Worm (Caenorhabditis elegans) whole organism, late embryonic: Measurements from ENCODE around the gene C07A9.10.

Experiments
- C08G9.2 ChIP-seq: sonication (generic microtip); optimal IDR thresholded peaks from 2 replicates; lab custom pipeline; 2016; ENCODE audit warnings: mild to moderate bottlenecking, missing genetic modification characterization, moderate library complexity, missing compliant biosample characterization
- F13H6.1 ChIP-seq: sonication (generic microtip); optimal IDR thresholded peaks from 2 replicates; lab custom pipeline; 2016; ENCODE audit warnings: missing genetic modification characterization, missing compliant biosample characterization
- Y22D7AL.16 ChIP-seq: sonication (generic microtip); optimal IDR thresholded peaks from 2 replicates; lab custom pipeline; 2016; ENCODE audit warnings: missing genetic modification characterization, missing compliant biosample characterization
- ceh-24 ChIP-seq: sonication (generic microtip); optimal IDR thresholded peaks from 2 replicates; lab custom pipeline; 2016; ENCODE audit warnings: mild to moderate bottlenecking, missing genetic modification characterization, missing compliant biosample characterization
- ceh-30 ChIP-seq: fragments of 150-350 bp; optimal IDR thresholded peaks from 2 replicates; lab custom pipeline; 2014; ENCODE audit warnings: missing biosample characterization, missing genetic modification characterization
- ceh-34 ChIP-seq: sonication (generic microtip); optimal IDR thresholded peaks from 2 replicates; lab custom pipeline; 2016; ENCODE audit warnings: mild to moderate bottlenecking, missing genetic modification characterization, missing compliant biosample characterization
- ceh-45 ChIP-seq: fragments of 200-800 bp; sonication (Bioruptor generic); IDR thresholded peaks from 2 replicates; pipeline ENCODE4 v1.3.6; 2022; ENCODE audit warnings: missing genetic modification reagents, missing genetic modification characterization, missing compliant biosample characterization
- ceh-6 ChIP-seq: fragments of 200-800 bp; sonication (Bioruptor generic); optimal IDR thresholded peaks from 2 replicates; lab custom pipeline; 2018; ENCODE audit warnings: mild to moderate bottlenecking, missing genetic modification characterization, missing compliant biosample characterization
- fkh-6 ChIP-seq: sonication (generic microtip); optimal IDR thresholded peaks from 2 replicates; lab custom pipeline; 2016; ENCODE audit warnings: missing genetic modification characterization, missing compliant biosample characterization
- gmeb-2 ChIP-seq: sonication (generic microtip); optimal IDR thresholded peaks from 2 replicates; lab custom pipeline; 2016; ENCODE audit warnings: missing genetic modification characterization, inconsistent platforms, missing compliant biosample characterization
- hlh-30 ChIP-seq: sonication (generic microtip); optimal IDR thresholded peaks from 2 replicates; lab custom pipeline; 2017; ENCODE audit warnings: antibody characterized with exemption, missing genetic modification characterization, missing compliant biosample characterization; ENCODE audit not compliant: insufficient read depth
- hlh-8 ChIP-seq: sonication (generic microtip); optimal IDR thresholded peaks from 2 replicates; lab custom pipeline; 2016; ENCODE audit warnings: missing genotype, missing genetic modification characterization, missing compliant biosample characterization
- pax-1 ChIP-seq: fragments of 150-350 bp; optimal IDR thresholded peaks from 2 replicates; lab custom pipeline; 2014; ENCODE audit warnings: missing biosample characterization, missing genetic modification characterization
- pqm-1 ChIP-seq: sonication (generic microtip); optimal IDR thresholded peaks from 2 replicates; lab custom pipeline; 2016; ENCODE audit warnings: missing genetic modification characterization, missing compliant biosample characterization
- pros-1 ChIP-seq: fragments of 150-350 bp; optimal IDR thresholded peaks from 2 replicates; lab custom pipeline; 2014; ENCODE audit warnings: missing biosample characterization, missing genetic modification reagents, missing genetic modification characterization
- syd-9 ChIP-seq: sonication (generic microtip); optimal IDR thresholded peaks from 2 replicates; lab custom pipeline; 2016; ENCODE audit warnings: mild to moderate bottlenecking, missing genetic modification characterization, moderate library complexity, missing compliant biosample characterization
- tbx-2 ChIP-seq: sonication (generic microtip); optimal IDR thresholded peaks from 2 replicates; lab custom pipeline; 2016; ENCODE audit warnings: missing genetic modification characterization, missing compliant biosample characterization
- unc-3 ChIP-seq, 2 experiments: fragments of 200-800 bp in 1 of 2; sonication (Bioruptor generic) in 1 of 2; sonication (generic microtip) in 1 of 2; conservative IDR thresholded peaks in 1 of 2; optimal IDR thresholded peaks in 1 of 2; 2 replicates each; pipeline versions ENCODE4 v1.3.6 to Lab custom; 2016 to 2022; ENCODE audit warnings: missing compliant biosample characterization in 2 of 2, missing genetic modification characterization in 2 of 2, missing genetic modification reagents in 1 of 2
- unc-55 ChIP-seq: sonication (generic microtip); optimal IDR thresholded peaks from 2 replicates; lab custom pipeline; 2017; ENCODE audit warnings: missing biosample characterization, missing genetic modification reagents, missing genetic modification characterization

Gene C07A9.10

ce11 chrIII:9637016-9637415 is 48.8 kb downstream of the C07A9.10 start, which contains the start of gene gei-13:
Gene gei-13, minus strand, starts transcription at chrIII:9637116.
- no peak for TF ChIP-seq ceh-30 (tag; lab: Kevin White, UChicago)
- TF ChIP-seq hlh-30: no peak
- TF ChIP-seq fkh-6: no peak
- no peak for TF ChIP-seq ceh-6
- no peak for TF ChIP-seq pax-1 (tag; lab: Kevin White, UChicago)
- no peak for TF ChIP-seq hlh-8 (tag; lab: Kevin White, UChicago)
- TF ChIP-seq pros-1 (tag; lab: Kevin White, UChicago): no peak
- no peak for TF ChIP-seq gmeb-2 (tag; lab: Kevin White, UChicago)
- no peak for TF ChIP-seq ceh-34 (tag; lab: Kevin White, UChicago)
- TF ChIP-seq Y22D7AL.16 (tag; lab: Kevin White, UChicago): no peak
- no peak for TF ChIP-seq syd-9 (tag; lab: Kevin White, UChicago)
- TF ChIP-seq pqm-1 (tag; lab: Kevin White, UChicago): no peak
- TF ChIP-seq tbx-2 (tag; lab: Kevin White, UChicago): no peak
- no peak for TF ChIP-seq F13H6.1 (tag; lab: Kevin White, UChicago)
- TF ChIP-seq unc-55: no peak
- TF ChIP-seq ceh-45 (GFP tag; lab: Robert Waterston, UW): no peak
- TF ChIP-seq ceh-24 (tag; lab: Kevin White, UChicago): no peak
- no peak for TF ChIP-seq C08G9.2
- no peak for TF ChIP-seq unc-3 (GFP tag; conservative IDR thresholded peaks at IDR 0.05; lab: Robert Waterston, UW)
- TF ChIP-seq unc-3 (tag; optimal IDR thresholded peaks at IDR 0.05; lab: Kevin White, UChicago): no peak
